Fruit fly (Drosophila melanogaster) whole organism, adult: Measurements from ENCODE around the gene CG18577.

Experiments
- CG5204 ChIP-seq: fragments of 200-800 bp; sonication (Bioruptor generic); optimal IDR thresholded peaks from 2 replicates; lab custom pipeline; 2016; ENCODE audit warnings: missing biosample characterization, missing genetic modification characterization
- Clk ChIP-seq: fragments of 200-800 bp; sonication (Bioruptor generic); optimal IDR thresholded peaks from 2 replicates; lab custom pipeline; 2017; ENCODE audit warnings: missing biosample characterization, missing genetic modification characterization
- cnc ChIP-seq, 2 experiments: fragments of >200 bp; optimal IDR thresholded peaks; 2 replicates each; lab custom pipeline; 2017
- tj ChIP-seq: fragments of 200-800 bp; sonication (Bioruptor generic); optimal IDR thresholded peaks from 3 replicates; lab custom pipeline; 2017; ENCODE audit warnings: missing biosample characterization, mild to moderate bottlenecking, missing genetic modification characterization, moderate library complexity

DNA sequence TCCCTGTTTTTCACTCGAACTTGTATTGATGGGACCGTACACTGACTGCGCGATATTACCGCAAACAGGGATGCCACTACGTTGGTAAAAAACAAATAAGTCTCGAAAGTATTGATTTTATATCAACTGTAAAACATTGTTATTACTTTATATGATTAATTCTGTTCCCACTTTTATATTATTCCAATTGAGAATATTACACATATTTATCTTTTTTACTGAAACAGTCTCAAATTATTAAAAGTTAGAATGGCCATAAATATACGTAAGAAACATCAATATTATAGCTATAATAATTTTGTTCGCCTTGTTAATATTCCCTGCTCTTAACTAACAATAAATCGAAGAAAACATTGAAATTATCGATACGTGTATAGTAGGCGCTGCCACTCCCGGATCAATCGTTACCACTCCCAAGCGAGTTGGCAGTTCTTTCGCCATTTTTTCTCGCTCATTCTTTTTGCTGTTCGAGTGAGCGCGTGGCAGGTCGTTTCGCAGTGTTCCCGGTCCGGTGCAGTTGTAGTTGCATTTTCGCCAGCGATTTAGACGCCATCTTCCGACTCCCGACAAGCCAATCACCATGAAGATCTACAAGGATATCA, 14.0 kb downstream of the CG18577 start, which contains the start of the genes SdhC and Tctp:
- no peak for TF ChIP-seq Clk (GFP tag; lab: Kevin White, UChicago)
- TF ChIP-seq tj (GFP tag; lab: Kevin White, UChicago): peak; percentile 32
- TF ChIP-seq CG5204 (GFP tag; lab: Kevin White, UChicago): no peak
- TF ChIP-seq cnc (optimal IDR thresholded peaks at IDR 0.05; lab: Kevin White, UChicago): no peak
